Worm (Caenorhabditis elegans) whole organism, mixed stage, embryonic: Measurements from ENCODE around the gene C29F4.3.
"Not testable (repeated sequence)": the region's sequence is repeated elsewhere in the genome, so short reads cannot be mapped to it uniquely, and the experiment has no call there.

Experiments
- M03D4.4 ChIP-seq: sonication (generic microtip); optimal IDR thresholded peaks from 2 replicates; lab custom pipeline; 2017; ENCODE audit warnings: mild to moderate bottlenecking, missing genetic modification characterization, missing compliant biosample characterization
- bed-3 ChIP-seq: fragments of 200-800 bp; sonication (Bioruptor generic); optimal IDR thresholded peaks from 3 replicates; lab custom pipeline; 2018; ENCODE audit warnings: mild to moderate bottlenecking, missing genetic modification characterization, moderate library complexity, missing compliant biosample characterization
- blmp-1 ChIP-seq: fragments of 150-350 bp; optimal IDR thresholded peaks from 2 replicates; lab custom pipeline; 2014; ENCODE audit warnings: missing biosample characterization, missing genetic modification characterization
- ceh-39 ChIP-seq: fragments of 150-350 bp; optimal IDR thresholded peaks from 2 replicates; lab custom pipeline; 2014; ENCODE audit warnings: missing biosample characterization, missing genetic modification characterization
- ceh-43 ChIP-seq: fragments of 200-800 bp; sonication (Bioruptor generic); optimal IDR thresholded peaks from 2 replicates; lab custom pipeline; 2018; ENCODE audit warnings: mild to moderate bottlenecking, missing genetic modification characterization, moderate library complexity, missing compliant biosample characterization
- ceh-83 ChIP-seq: fragments of 200-800 bp; sonication (Bioruptor generic); optimal IDR thresholded peaks from 2 replicates; lab custom pipeline; 2018; ENCODE audit warnings: mild to moderate bottlenecking, missing genetic modification characterization, missing compliant biosample characterization
- ces-1 ChIP-seq: fragments of 150-350 bp; optimal IDR thresholded peaks from 2 replicates; lab custom pipeline; 2014; ENCODE audit warnings: missing biosample characterization, missing genetic modification reagents, missing genetic modification characterization
- cnd-1 ChIP-seq: fragments of 200-800 bp; sonication (Bioruptor generic); optimal IDR thresholded peaks from 2 replicates; lab custom pipeline; 2018; ENCODE audit warnings: mild to moderate bottlenecking, missing genetic modification characterization, missing compliant biosample characterization
- drap-1 ChIP-seq: fragments of 200-800 bp; sonication (Bioruptor generic); optimal IDR thresholded peaks from 3 replicates; lab custom pipeline; 2018; ENCODE audit warnings: mild to moderate bottlenecking, missing genetic modification characterization, missing compliant biosample characterization
- elt-1 ChIP-seq: sonication (generic microtip); optimal IDR thresholded peaks from 2 replicates; lab custom pipeline; 2017; ENCODE audit warnings: missing genetic modification characterization, mild to moderate bottlenecking, missing compliant biosample characterization, antibody characterized with exemption, moderate library complexity, borderline replicate concordance; ENCODE audit not compliant: insufficient read depth
- elt-3 ChIP-seq: fragments of 150-350 bp; optimal IDR thresholded peaks from 2 replicates; lab custom pipeline; 2014; ENCODE audit warnings: missing biosample characterization, missing genetic modification characterization
- flh-1 ChIP-seq: fragments of 200-800 bp; sonication (Bioruptor generic); optimal IDR thresholded peaks from 2 replicates; lab custom pipeline; 2018; ENCODE audit warnings: mild to moderate bottlenecking, missing genetic modification characterization, moderate library complexity, missing compliant biosample characterization
- ham-2 ChIP-seq: fragments of 200-800 bp; sonication (Bioruptor generic); optimal IDR thresholded peaks from 2 replicates; lab custom pipeline; 2018; ENCODE audit warnings: mild to moderate bottlenecking, missing genetic modification characterization, missing compliant biosample characterization
- hlh-1 ChIP-seq: fragments of 150-350 bp; optimal IDR thresholded peaks from 2 replicates; lab custom pipeline; 2014; ENCODE audit warnings: missing biosample characterization, missing genetic modification reagents, missing genetic modification characterization
- lin-13 ChIP-seq: fragments of 150-350 bp; optimal IDR thresholded peaks from 2 replicates; lab custom pipeline; 2014; ENCODE audit warnings: missing biosample characterization, missing genetic modification characterization
- lin-32 ChIP-seq: fragments of 200-800 bp; sonication (Bioruptor generic); optimal IDR thresholded peaks from 2 replicates; lab custom pipeline; 2018; ENCODE audit warnings: mild to moderate bottlenecking, missing genetic modification characterization, missing compliant biosample characterization
- lsy-2 ChIP-seq: fragments of 150-350 bp; optimal IDR thresholded peaks from 2 replicates; lab custom pipeline; 2014; ENCODE audit warnings: missing biosample characterization, missing genetic modification characterization
- mab-5 ChIP-seq: fragments of 150-350 bp; optimal IDR thresholded peaks from 2 replicates; lab custom pipeline; 2014; ENCODE audit warnings: missing biosample characterization, missing genetic modification characterization
- mep-1 ChIP-seq: fragments of 150-350 bp; optimal IDR thresholded peaks from 2 replicates; lab custom pipeline; 2017; ENCODE audit warnings: missing biosample characterization, missing genetic modification reagents, missing genetic modification characterization, inconsistent platforms
- mls-2 ChIP-seq: sonication (generic microtip); optimal IDR thresholded peaks from 2 replicates; lab custom pipeline; 2016; ENCODE audit warnings: mild to moderate bottlenecking, missing genetic modification characterization, moderate library complexity, missing compliant biosample characterization
- nhr-12 ChIP-seq: fragments of 150-350 bp; optimal IDR thresholded peaks from 2 replicates; lab custom pipeline; 2014; ENCODE audit warnings: missing biosample characterization, missing genetic modification characterization
- nhr-2 ChIP-seq: fragments of 150-350 bp; optimal IDR thresholded peaks from 2 replicates; lab custom pipeline; 2014; ENCODE audit warnings: missing biosample characterization, missing genetic modification characterization
- nhr-237 ChIP-seq: fragments of 150-350 bp; optimal IDR thresholded peaks from 2 replicates; lab custom pipeline; 2014; ENCODE audit warnings: missing biosample characterization, missing genetic modification characterization
- nhr-28 ChIP-seq: fragments of 150-350 bp; optimal IDR thresholded peaks from 2 replicates; lab custom pipeline; 2014; ENCODE audit warnings: missing biosample characterization, missing genetic modification characterization
- nhr-76 ChIP-seq: sonication (generic microtip); optimal IDR thresholded peaks from 2 replicates; lab custom pipeline; 2017; ENCODE audit warnings: missing biosample characterization, missing genetic modification characterization
- pha-4 ChIP-seq: fragments of 150-350 bp; optimal IDR thresholded peaks from 2 replicates; lab custom pipeline; 2018; ENCODE audit warnings: missing biosample characterization, missing genetic modification reagents, missing genetic modification characterization
- sem-2 ChIP-seq: fragments of 200-800 bp; sonication (Bioruptor generic); optimal IDR thresholded peaks from 2 replicates; lab custom pipeline; 2018; ENCODE audit warnings: mild to moderate bottlenecking, missing genetic modification characterization, missing compliant biosample characterization
- snpc-4 ChIP-seq: fragments of 150-350 bp; optimal IDR thresholded peaks from 2 replicates; lab custom pipeline; 2014; ENCODE audit warnings: missing biosample characterization, missing genetic modification characterization
- sptf-1 ChIP-seq: sonication (generic microtip); optimal IDR thresholded peaks from 2 replicates; lab custom pipeline; 2017; ENCODE audit warnings: mild to moderate bottlenecking, missing genetic modification characterization, moderate library complexity, missing compliant biosample characterization
- tbx-8 ChIP-seq: fragments of 200-800 bp; sonication (Bioruptor generic); optimal IDR thresholded peaks from 2 replicates; lab custom pipeline; 2018; ENCODE audit warnings: mild to moderate bottlenecking, missing genetic modification characterization, moderate library complexity, missing compliant biosample characterization
- unc-120 ChIP-seq: sonication (generic microtip); optimal IDR thresholded peaks from 2 replicates; lab custom pipeline; 2017; ENCODE audit warnings: missing genetic modification characterization, missing compliant biosample characterization; ENCODE audit not compliant: poor library complexity, severe bottlenecking
- unc-39 ChIP-seq: fragments of 150-350 bp; optimal IDR thresholded peaks from 2 replicates; lab custom pipeline; 2014; ENCODE audit warnings: missing biosample characterization, missing genetic modification characterization
- zip-8 ChIP-seq: fragments of 150-350 bp; optimal IDR thresholded peaks from 2 replicates; lab custom pipeline; 2014; ENCODE audit warnings: missing biosample characterization, missing genetic modification characterization
- ztf-11 ChIP-seq: fragments of 150-350 bp; optimal IDR thresholded peaks from 2 replicates; lab custom pipeline; 2014; ENCODE audit warnings: missing biosample characterization, missing genetic modification characterization

C29F4.3 gene

ce11 chrIV:11253689-11254088 is 29.9 kb upstream of the C29F4.3 start, which contains the start of gene C05C12.1:
C05C12.1 (plus strand) TSS chrIV:11253989.
- not testable (repeated sequence) for TF ChIP-seq mab-5; cnd-1; ceh-39 (tag; lab: Kevin White, UChicago)

ce11 chrIV:11248031-11248631 is 24.4 kb upstream of the C29F4.3 start, which contains the start of gene C05C12.4:
C05C12.4 (minus strand) TSS chrIV:11248081.
- TF ChIP-seq hlh-1 (no peak), nhr-28 (tag; lab: Kevin White, UChicago) (no peak), unc-39 (no peak), nhr-76 (tag; lab: Kevin White, UChicago) (no peak), ham-2 (no peak), zip-8 (tag; lab: Kevin White, UChicago) (no peak), mep-1 (no peak), cnd-1 (no peak), blmp-1 (tag; lab: Kevin White, UChicago) (no peak), ceh-39 (tag; lab: Kevin White, UChicago) (no peak), elt-3 (no peak), lsy-2 (no peak), bed-3 (GFP tag; lab: Kevin White, UChicago) (no peak), sem-2 (GFP tag; lab: Kevin White, UChicago) (no peak), mls-2 (no peak), ceh-83 (no peak), mab-5 (no peak), ztf-11 (tag; lab: Kevin White, UChicago) (no peak)

- no peak for TF ChIP-seq flh-1
- TF ChIP-seq ceh-83, result no peak
- TF ChIP-seq ham-2, result no peak
- TF ChIP-seq unc-39, result no peak
- TF ChIP-seq pha-4, result no peak
- no peak for TF ChIP-seq elt-1
- TF ChIP-seq ztf-11 (tag; lab: Kevin White, UChicago), result no peak
- TF ChIP-seq mep-1, result no peak
- no peak for TF ChIP-seq nhr-76 (tag; lab: Kevin White, UChicago)
- no peak for TF ChIP-seq hlh-1
- no peak for TF ChIP-seq unc-120 (tag; lab: Kevin White, UChicago)
- no peak for TF ChIP-seq zip-8 (tag; lab: Kevin White, UChicago)
These were observed 23.7 kb upstream of the C29F4.3 start for ce11 chrIV:11247434-11247833.

ce11 chrIV:11241368-11241767 is 17.6 kb upstream of the C29F4.3 start, which contains the start of gene C05C12.6:
C05C12.6 (minus strand) TSS chrIV:11241468.
- TF ChIP-seq sptf-1 (tag; lab: Kevin White, UChicago), result no peak
- TF ChIP-seq ham-2, result no peak
- TF ChIP-seq nhr-237 (tag; lab: Kevin White, UChicago), result no peak
- no peak for TF ChIP-seq zip-8 (tag; lab: Kevin White, UChicago)
- no peak for TF ChIP-seq unc-39
- no peak for TF ChIP-seq pha-4
- TF ChIP-seq ceh-39 (tag; lab: Kevin White, UChicago), result no peak
- TF ChIP-seq nhr-2 (tag; lab: Kevin White, UChicago), result no peak
- TF ChIP-seq hlh-1, result no peak
- TF ChIP-seq lin-13 (tag; lab: Kevin White, UChicago), result no peak
- no peak for TF ChIP-seq elt-1
- no peak for TF ChIP-seq M03D4.4 (tag; lab: Kevin White, UChicago)

- TF ChIP-seq mep-1 (no peak), unc-120 (tag; lab: Kevin White, UChicago) (no peak), tbx-8 (GFP tag; lab: Kevin White, UChicago) (no peak), lin-32 (GFP tag; lab: Kevin White, UChicago) (no peak), blmp-1 (tag; lab: Kevin White, UChicago) (no peak), ces-1 (GFP tag; lab: Kevin White, UChicago) (peak; percentile 34)
These were observed 12.0 kb upstream of the C29F4.3 start for ce11 chrIV:11235755-11236154.

- TF ChIP-seq ces-1 (GFP tag; lab: Kevin White, UChicago), result no peak
- no peak for TF ChIP-seq nhr-12 (tag; lab: Kevin White, UChicago)
- TF ChIP-seq snpc-4 (tag; lab: Kevin White, UChicago), result no peak
- TF ChIP-seq drap-1, result no peak
- no peak for TF ChIP-seq hlh-1
- no peak for TF ChIP-seq mab-5
- TF ChIP-seq ceh-43 (GFP tag; lab: Kevin White, UChicago), result no peak
- TF ChIP-seq lin-32 (GFP tag; lab: Kevin White, UChicago), result no peak
- TF ChIP-seq zip-8 (tag; lab: Kevin White, UChicago), result no peak
- no peak for TF ChIP-seq ceh-39 (tag; lab: Kevin White, UChicago)
- no peak for TF ChIP-seq ham-2
- TF ChIP-seq pha-4, result no peak
- TF ChIP-seq unc-120 (tag; lab: Kevin White, UChicago), result no peak
- TF ChIP-seq mls-2, result no peak
- TF ChIP-seq nhr-76 (tag; lab: Kevin White, UChicago), result no peak
- no peak for TF ChIP-seq ztf-11 (tag; lab: Kevin White, UChicago)
- TF ChIP-seq cnd-1, result no peak
- TF ChIP-seq tbx-8 (GFP tag; lab: Kevin White, UChicago), result no peak
- no peak for TF ChIP-seq blmp-1 (tag; lab: Kevin White, UChicago)
These were observed 7.6 kb upstream of the C29F4.3 start for ce11 chrIV:11231376-11231775.
